Worm (Caenorhabditis elegans) whole organism, L1 larva: Measurements from ENCODE around the gene ZK829.3.

ENCODE experiments used
- aha-1 ChIP-seq: fragments of 150-350 bp; optimal IDR thresholded peaks from 2 replicates; lab custom pipeline; 2014; ENCODE audit warnings: missing biosample characterization, missing genetic modification characterization
- alr-1 ChIP-seq: fragments of 200-800 bp; sonication (Bioruptor generic); optimal IDR thresholded peaks from 2 replicates; lab custom pipeline; 2018; ENCODE audit warnings: borderline replicate concordance, mild to moderate bottlenecking, missing genetic modification characterization, missing compliant biosample characterization
- aly-2 ChIP-seq: fragments of 150-350 bp; optimal IDR thresholded peaks from 2 replicates; lab custom pipeline; 2014; ENCODE audit warnings: missing biosample characterization, missing genetic modification characterization
- ceh-63 ChIP-seq: fragments of 200-800 bp; sonication (Bioruptor generic); optimal IDR thresholded peaks from 2 replicates; lab custom pipeline; 2018; ENCODE audit warnings: mild to moderate bottlenecking, missing genetic modification characterization, missing compliant biosample characterization
- ceh-82 ChIP-seq, 3 experiments: fragments of 150-350 bp in 1 of 3; sonication (generic microtip) in 2 of 3; optimal IDR thresholded peaks; 2 replicates each; lab custom pipeline; 2014 to 2017; ENCODE audit warnings: missing biosample characterization in 3 of 3, missing genetic modification characterization in 3 of 3
- ceh-88 ChIP-seq: fragments of 200-800 bp; sonication (Bioruptor generic); IDR thresholded peaks from 2 replicates; pipeline ENCODE4 v1.3.6; 2022; ENCODE audit warnings: missing genetic modification characterization, missing compliant biosample characterization
- ceh-90 ChIP-seq: sonication (generic microtip); optimal IDR thresholded peaks from 2 replicates; lab custom pipeline; 2016; ENCODE audit warnings: missing genetic modification characterization, missing compliant biosample characterization
- ces-1 ChIP-seq: fragments of 150-350 bp; optimal IDR thresholded peaks from 2 replicates; lab custom pipeline; 2014; ENCODE audit warnings: missing biosample characterization, missing genetic modification reagents, missing genetic modification characterization
- egl-13 ChIP-seq: sonication (generic microtip); optimal IDR thresholded peaks from 2 replicates; lab custom pipeline; 2016; ENCODE audit warnings: missing genotype, missing genetic modification reagents, missing genetic modification characterization, missing compliant biosample characterization
- elt-2 ChIP-seq: sonication (generic microtip); optimal IDR thresholded peaks from 2 replicates; lab custom pipeline; 2016; ENCODE audit warnings: missing genetic modification characterization, mild to moderate bottlenecking, inconsistent platforms, missing compliant biosample characterization, missing genetic modification reagents
- elt-3 ChIP-seq, 6 experiments: fragments of 150-350 bp in 1 of 6; sonication (generic microtip); optimal IDR thresholded peaks; 2 replicates each; lab custom pipeline; 2017 to 2018; ENCODE audit warnings: missing biosample characterization in 6 of 6, missing genetic modification characterization in 6 of 6, inconsistent platforms in 1 of 6
- fkh-8 ChIP-seq: sonication (generic microtip); optimal IDR thresholded peaks from 2 replicates; lab custom pipeline; 2016; ENCODE audit warnings: mild to moderate bottlenecking, missing genetic modification characterization, missing compliant biosample characterization
- grh-1 ChIP-seq: fragments of 200-800 bp; sonication (Bioruptor generic); IDR thresholded peaks from 2 replicates; pipeline ENCODE4 v1.3.6; 2022; ENCODE audit warnings: missing genetic modification reagents, missing genetic modification characterization, missing compliant biosample characterization
- hlh-17 ChIP-seq: fragments of 200-800 bp; sonication (Bioruptor generic); optimal IDR thresholded peaks from 2 replicates; lab custom pipeline; 2018; ENCODE audit warnings: missing genetic modification characterization, mild to moderate bottlenecking, missing compliant biosample characterization, moderate library complexity, borderline replicate concordance
- hlh-4 ChIP-seq: sonication (generic microtip); optimal IDR thresholded peaks from 2 replicates; lab custom pipeline; 2016; ENCODE audit warnings: mild to moderate bottlenecking, missing genetic modification characterization, missing compliant biosample characterization
- hpl-2 ChIP-seq: fragments of 150-350 bp; optimal IDR thresholded peaks from 2 replicates; lab custom pipeline; 2014; ENCODE audit warnings: missing biosample characterization, missing genetic modification reagents, missing genetic modification characterization
- irx-1 ChIP-seq: sonication (generic microtip); optimal IDR thresholded peaks from 2 replicates; lab custom pipeline; 2016; ENCODE audit warnings: missing genetic modification characterization, missing compliant biosample characterization
- isw-1 ChIP-seq: fragments of 200-800 bp; sonication (Bioruptor generic); IDR thresholded peaks from 2 replicates; pipeline ENCODE4 v1.3.6; 2022; ENCODE audit warnings: missing genetic modification characterization, missing compliant biosample characterization
- jun-1 ChIP-seq: fragments of 150-350 bp; optimal IDR thresholded peaks from 2 replicates; lab custom pipeline; 2014; ENCODE audit warnings: missing biosample characterization, missing genetic modification reagents, missing genetic modification characterization
- lin-13 ChIP-seq: fragments of 150-350 bp; optimal IDR thresholded peaks from 2 replicates; lab custom pipeline; 2014; ENCODE audit warnings: missing biosample characterization, missing genetic modification reagents, missing genetic modification characterization
- lin-14 ChIP-seq: fragments of 200-800 bp; sonication (Bioruptor generic); optimal IDR thresholded peaks from 2 replicates; lab custom pipeline; 2018; ENCODE audit warnings: mild to moderate bottlenecking, missing genetic modification characterization, moderate library complexity, missing compliant biosample characterization
- lin-15B ChIP-seq: fragments of 150-350 bp; sonication (generic microtip); optimal IDR thresholded peaks from 3 replicates; lab custom pipeline; 2014; ENCODE audit warnings: missing biosample characterization, missing genetic modification characterization
- lin-35 ChIP-seq, 2 experiments: fragments of 150-350 bp; optimal IDR thresholded peaks; 2 replicates each; lab custom pipeline; 2014; ENCODE audit warnings: missing biosample characterization in 2 of 2, missing genetic modification characterization in 2 of 2, missing genetic modification reagents in 2 of 2
- lin-39 ChIP-seq: fragments of 150-350 bp; optimal IDR thresholded peaks from 2 replicates; lab custom pipeline; 2014; ENCODE audit warnings: missing biosample characterization, missing genetic modification reagents, missing genetic modification characterization
- mdl-1 ChIP-seq, 2 experiments: fragments of 150-350 bp; optimal IDR thresholded peaks; 2 replicates each; lab custom pipeline; 2014 to 2017; ENCODE audit warnings: missing biosample characterization in 2 of 2, missing genetic modification characterization in 2 of 2, inconsistent platforms in 1 of 2
- mef-2 ChIP-seq: fragments of 150-350 bp; optimal IDR thresholded peaks from 2 replicates; lab custom pipeline; 2014; ENCODE audit warnings: missing biosample characterization, missing genetic modification characterization
- mep-1 ChIP-seq: fragments of 150-350 bp; optimal IDR thresholded peaks from 2 replicates; lab custom pipeline; 2014; ENCODE audit warnings: missing biosample characterization, missing genetic modification characterization
- nhr-19 ChIP-seq: fragments of 200-800 bp; sonication (Bioruptor generic); conservative IDR thresholded peaks from 2 replicates; pipeline ENCODE4 v1.3.6; 2022; ENCODE audit warnings: missing genetic modification characterization, missing compliant biosample characterization
- nhr-20 ChIP-seq: sonication (generic microtip); optimal IDR thresholded peaks from 2 replicates; lab custom pipeline; 2016; ENCODE audit warnings: mild to moderate bottlenecking, missing genetic modification characterization, missing compliant biosample characterization
- nhr-237 ChIP-seq: fragments of 150-350 bp; optimal IDR thresholded peaks from 2 replicates; lab custom pipeline; 2014; ENCODE audit warnings: missing biosample characterization, missing genetic modification characterization
- nhr-47 ChIP-seq: sonication (generic microtip); optimal IDR thresholded peaks from 2 replicates; lab custom pipeline; 2016; ENCODE audit warnings: mild to moderate bottlenecking, missing genetic modification characterization, moderate library complexity, missing compliant biosample characterization
- nhr-71 ChIP-seq: sonication (generic microtip); optimal IDR thresholded peaks from 2 replicates; lab custom pipeline; 2016; ENCODE audit warnings: mild to moderate bottlenecking, missing genetic modification characterization, moderate library complexity, missing compliant biosample characterization
- nhr-77 ChIP-seq: fragments of 150-350 bp; optimal IDR thresholded peaks from 2 replicates; lab custom pipeline; 2014; ENCODE audit warnings: missing biosample characterization, missing genetic modification characterization
- nhr-84 ChIP-seq: sonication (generic microtip); optimal IDR thresholded peaks from 2 replicates; lab custom pipeline; 2017; ENCODE audit warnings: missing biosample characterization, missing genetic modification characterization
- nhr-90 ChIP-seq: sonication (generic microtip); optimal IDR thresholded peaks from 2 replicates; lab custom pipeline; 2016; ENCODE audit warnings: mild to moderate bottlenecking, missing genetic modification characterization, missing compliant biosample characterization; ENCODE audit not compliant: poor library complexity
- pax-3 ChIP-seq: fragments of 200-800 bp; sonication (Bioruptor generic); optimal IDR thresholded peaks from 2 replicates; lab custom pipeline; 2018; ENCODE audit warnings: mild to moderate bottlenecking, missing genetic modification characterization, moderate library complexity, missing compliant biosample characterization
- snpc-4 ChIP-seq: fragments of 150-350 bp; optimal IDR thresholded peaks from 2 replicates; lab custom pipeline; 2014; ENCODE audit warnings: missing biosample characterization, missing genetic modification characterization
- snu-23 ChIP-seq: sonication (generic microtip); optimal IDR thresholded peaks from 2 replicates; lab custom pipeline; 2016; ENCODE audit warnings: missing genetic modification characterization, missing compliant biosample characterization
- sox-4 ChIP-seq: sonication (generic microtip); optimal IDR thresholded peaks from 2 replicates; lab custom pipeline; 2016; ENCODE audit warnings: missing genetic modification characterization, missing compliant biosample characterization
- sup-37 ChIP-seq: fragments of 200-800 bp; sonication (Bioruptor generic); optimal IDR thresholded peaks from 2 replicates; lab custom pipeline; 2018; ENCODE audit warnings: mild to moderate bottlenecking, missing genetic modification characterization, missing compliant biosample characterization
- swsn-7 ChIP-seq: sonication (generic microtip); optimal IDR thresholded peaks from 2 replicates; lab custom pipeline; 2016; ENCODE audit warnings: missing genetic modification characterization, missing compliant biosample characterization
- tbx-2 ChIP-seq: sonication (generic microtip); optimal IDR thresholded peaks from 2 replicates; lab custom pipeline; 2016; ENCODE audit warnings: missing genetic modification characterization, missing compliant biosample characterization
- tlp-1 ChIP-seq: fragments of 150-350 bp; optimal IDR thresholded peaks from 2 replicates; lab custom pipeline; 2014; ENCODE audit warnings: missing biosample characterization, missing genetic modification characterization
- unc-30 ChIP-seq: sonication (generic microtip); optimal IDR thresholded peaks from 2 replicates; lab custom pipeline; 2017; ENCODE audit warnings: missing biosample characterization, missing genetic modification characterization
- unc-86 ChIP-seq: sonication (generic microtip); optimal IDR thresholded peaks from 2 replicates; lab custom pipeline; 2016; ENCODE audit warnings: missing genetic modification characterization, missing compliant biosample characterization
- xbp-1 ChIP-seq: sonication (generic microtip); optimal IDR thresholded peaks from 2 replicates; lab custom pipeline; 2016; ENCODE audit warnings: missing genetic modification characterization, missing compliant biosample characterization
- zag-1 ChIP-seq: fragments of 150-350 bp; optimal IDR thresholded peaks from 2 replicates; lab custom pipeline; 2014; ENCODE audit warnings: missing biosample characterization, missing genetic modification characterization
- ztf-11 ChIP-seq, 2 experiments: sonication (generic microtip); optimal IDR thresholded peaks; 2 replicates each; lab custom pipeline; 2016 to 2017; ENCODE audit warnings: missing genetic modification characterization in 2 of 2, missing biosample characterization in 1 of 2, missing compliant biosample characterization in 1 of 2
- ztf-4 ChIP-seq: fragments of 150-350 bp; optimal IDR thresholded peaks from 2 replicates; lab custom pipeline; 2014; ENCODE audit warnings: missing biosample characterization, missing genetic modification characterization

The ZK829.3 gene

DNA sequence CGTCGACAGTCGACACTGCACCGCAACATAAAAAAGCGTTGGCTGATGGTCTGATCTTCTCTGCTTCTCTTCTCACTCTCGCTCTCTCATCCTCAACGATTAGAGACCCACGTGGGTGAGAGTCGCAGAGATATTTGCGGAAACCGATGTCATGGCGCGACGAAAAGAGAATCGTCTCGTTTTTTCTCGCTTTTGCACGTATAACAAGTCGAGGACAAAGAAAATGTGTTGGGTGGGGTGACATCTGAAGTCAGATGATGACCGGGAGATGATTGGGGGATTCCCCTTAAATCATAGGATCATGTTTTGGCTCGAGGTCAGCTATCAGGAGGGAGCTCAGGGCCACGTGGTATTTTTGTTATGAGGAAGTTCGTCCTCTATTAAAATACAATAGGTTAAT, 10.9 kb upstream of the ZK829.3 start (continued):
- TF ChIP-seq nhr-237 (peak; percentile 68), ceh-82 (tag; optimal IDR thresholded peaks at IDR 0.05; lab: Kevin White, UChicago) (peak; percentile 39 to 62 (median 43)), lin-14 (GFP tag; lab: Kevin White, UChicago) (peak; percentile 99), sup-37 (peak; percentile 64), hlh-17 (GFP tag; lab: Kevin White, UChicago) (no peak), pax-3 (tag; lab: Kevin White, UChicago) (peak; percentile 45), aha-1 (tag; lab: Kevin White, UChicago) (peak; percentile 83), ceh-63 (GFP tag; lab: Kevin White, UChicago) (no peak), mdl-1 (tag; optimal IDR thresholded peaks at IDR 0.05; lab: Kevin White, UChicago) (peak; percentile 98 to 100), lin-15B (tag; lab: Kevin White, UChicago) (no peak), ceh-90 (tag; lab: Kevin White, UChicago) (no peak), hlh-4 (tag; lab: Kevin White, UChicago) (no peak), isw-1 (GFP tag; lab: Robert Waterston, UW) (no peak), snu-23 (peak; percentile 96), elt-3 (tag; optimal IDR thresholded peaks at IDR 0.05; lab: Kevin White, UChicago) (peak; percentile 78 to 97 (median 92))

DNA sequence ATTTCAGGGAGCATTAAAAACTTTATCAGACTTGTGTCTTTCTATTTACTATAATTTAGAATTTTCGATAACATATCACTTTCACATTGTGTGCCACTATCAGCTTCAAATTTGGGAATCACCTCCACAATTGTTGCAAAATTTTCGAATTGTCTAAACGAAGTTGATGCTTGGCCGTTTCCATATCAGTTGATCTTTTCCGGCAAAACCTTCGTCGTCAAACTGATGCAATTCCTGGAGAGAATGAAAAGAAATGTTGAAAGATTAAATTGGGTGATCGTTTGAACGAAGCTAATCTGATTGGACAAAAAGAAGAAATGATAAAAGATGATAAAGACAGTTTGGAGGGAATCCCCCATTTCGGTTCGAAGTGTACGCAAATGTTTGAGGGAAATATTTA, 10.1 kb upstream of the ZK829.3 start:
- TF ChIP-seq tbx-2 (peak; percentile 7), nhr-47 (peak; percentile 14), lin-13 (GFP tag; lab: Kevin White, UChicago) (no peak), xbp-1 (peak; percentile 1), mef-2 (tag; lab: Kevin White, UChicago) (no peak), fkh-8 (no peak), lin-14 (GFP tag; lab: Kevin White, UChicago) (peak; percentile 34), nhr-19 (peak; percentile 30; the same call in 1 of the 2 replicates), ces-1 (GFP tag; lab: Kevin White, UChicago) (no peak), irx-1 (no peak), tlp-1 (tag; lab: Kevin White, UChicago) (peak; percentile 54), grh-1 (GFP tag; lab: Robert Waterston, UW) (0 out of 2 replicates have a peak, but pooled peaks have one; percentile 24), ceh-63 (GFP tag; lab: Kevin White, UChicago) (no peak), unc-30 (tag; lab: Kevin White, UChicago) (no peak), elt-3 (tag; optimal IDR thresholded peaks at IDR 0.05; lab: Kevin White, UChicago) (peak in 5 of 6 experiments; percentile 15 to 73 (median 30)), lin-39 (tag; lab: Kevin White, UChicago) (no peak), nhr-77 (no peak), sup-37 (no peak), nhr-20 (peak; percentile 83), jun-1 (tag; lab: Kevin White, UChicago) (peak; percentile 32), egl-13 (no peak), hlh-17 (GFP tag; lab: Kevin White, UChicago) (no peak), ztf-11 (tag; optimal IDR thresholded peaks at IDR 0.05; lab: Kevin White, UChicago) (no peak), ceh-90 (tag; lab: Kevin White, UChicago) (no peak), zag-1 (tag; lab: Kevin White, UChicago) (no peak), sox-4 (tag; lab: Kevin White, UChicago) (no peak), lin-35 (GFP tag; optimal IDR thresholded peaks at IDR 0.05; lab: Kevin White, UChicago) (peak in 1 of 2 experiments; percentile 50), nhr-84 (tag; lab: Kevin White, UChicago) (no peak), mep-1 (tag; lab: Kevin White, UChicago) (no peak), nhr-71 (tag; lab: Kevin White, UChicago) (peak; percentile 74), aly-2 (tag; lab: Kevin White, UChicago) (peak; percentile 93), hpl-2 (peak; percentile 43), pax-3 (tag; lab: Kevin White, UChicago) (peak; percentile 37), elt-2 (peak; percentile 99), ztf-4 (tag; lab: Kevin White, UChicago) (peak; percentile 74), alr-1 (no peak), nhr-90 (tag; lab: Kevin White, UChicago) (peak; percentile 55), unc-86 (tag; lab: Kevin White, UChicago) (no peak), nhr-237 (no peak), lin-15B (tag; lab: Kevin White, UChicago) (no peak), swsn-7 (tag; lab: Kevin White, UChicago) (peak; percentile 13), ceh-88 (GFP tag; lab: Robert Waterston, UW) (no peak), snpc-4 (tag; lab: Kevin White, UChicago) (no peak)
